Fruit fly (Drosophila melanogaster): ENCODE measurements around the gene Doc3.

The Doc3 gene

DNA sequence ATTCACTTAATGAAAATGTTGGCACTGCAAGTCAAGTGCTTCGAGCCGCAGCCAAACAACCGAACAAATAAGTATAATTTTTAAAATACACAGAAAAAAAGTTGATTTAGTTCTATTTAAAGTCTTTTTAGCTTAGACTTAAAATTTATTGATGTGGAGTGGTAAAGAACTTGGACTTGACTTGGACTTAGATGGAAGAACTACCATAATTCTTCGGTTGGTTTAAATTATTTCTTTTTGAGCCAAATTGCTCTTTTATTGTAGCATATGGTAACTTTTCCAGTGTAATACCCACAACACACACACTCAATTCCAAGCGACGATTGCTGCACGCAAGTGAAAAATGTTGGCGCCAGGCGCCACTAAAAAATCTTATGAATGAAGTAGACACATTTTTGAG lies 23.1 kb downstream of the Doc3 start (continued):
- TF ChIP-seq D19B (GFP tag; optimal IDR thresholded peaks at IDR 0.05) = no peak
- TF ChIP-seq Nf-YA (GFP tag; IDR thresholded peaks at IDR 0.05) = no peak
- peak; percentile 41 for TF ChIP-seq CG2678 (tag; optimal IDR thresholded peaks at IDR 0.05)
- TF ChIP-seq pfk (GFP tag; optimal IDR thresholded peaks at IDR 0.05) = no peak
- no peak for TF ChIP-seq odd (GFP tag; optimal IDR thresholded peaks at IDR 0.05)
- TF ChIP-seq CG18011 (GFP tag; optimal IDR thresholded peaks at IDR 0.05) = no peak
- TF ChIP-seq CG11696 (GFP tag; IDR thresholded peaks at IDR 0.05) = no peak
- peak; percentile 19 for TF ChIP-seq slp2 (GFP tag; optimal IDR thresholded peaks at IDR 0.05)
- no peak for TF ChIP-seq Gug (GFP tag; IDR thresholded peaks at IDR 0.05)
- peak; percentile 34 to 44 for TF ChIP-seq Pdp1 (GFP tag; optimal IDR thresholded peaks at IDR 0.05)
- TF ChIP-seq ham (GFP tag; IDR thresholded peaks at IDR 0.05) = no peak
- no peak for TF ChIP-seq Poxn (GFP tag; IDR thresholded peaks at IDR 0.05)
- peak; percentile 92 for TF ChIP-seq Ets65A (GFP tag)
- no peak for TF ChIP-seq rib (GFP tag; IDR thresholded peaks at IDR 0.05)
- TF ChIP-seq run (tag; optimal IDR thresholded peaks at IDR 0.05) = no peak
- no peak for TF ChIP-seq Fer2 (tag; optimal IDR thresholded peaks at IDR 0.05)
- TF ChIP-seq Sox102F (GFP tag; optimal IDR thresholded peaks at IDR 0.05) = peak; percentile 62
- peak; percentile 3 for TF ChIP-seq CG9437 (GFP tag; optimal IDR thresholded peaks at IDR 0.05)
- peak; percentile 51 for TF ChIP-seq bab2 (GFP tag; optimal IDR thresholded peaks at IDR 0.05)
- TF ChIP-seq CG17802 (tag; optimal IDR thresholded peaks at IDR 0.05) = no peak
- TF ChIP-seq CG8359 (GFP tag; optimal IDR thresholded peaks at IDR 0.05; ENCODE audit: borderline replicate concordance) = no peak
- TF ChIP-seq mld (GFP tag; IDR thresholded peaks at IDR 0.05; ENCODE audit: partially characterized antibody) = no peak
- TF ChIP-seq CG5245 (GFP tag; optimal IDR thresholded peaks at IDR 0.05) = peak; percentile 0
- TF ChIP-seq H2.0 (GFP tag; IDR thresholded peaks at IDR 0.05) = no peak
- TF ChIP-seq fru (optimal IDR thresholded peaks at IDR 0.05) = no peak
- TF ChIP-seq otp (GFP tag; IDR thresholded peaks at IDR 0.05) = 0 out of 3 replicates have a peak, but pooled peaks have one; percentile 13
- no peak for TF ChIP-seq CG1233 (GFP tag; optimal IDR thresholded peaks at IDR 0.05)
- TF ChIP-seq mam (GFP tag; optimal IDR thresholded peaks at IDR 0.05) = no peak
- TF ChIP-seq unpg (GFP tag; optimal IDR thresholded peaks at IDR 0.05) = peak; percentile 57
- no peak for TF ChIP-seq CG7357 (GFP tag; IDR thresholded peaks at IDR 0.05)
- TF ChIP-seq CG7271 (tag; optimal IDR thresholded peaks at IDR 0.05) = no peak
- TF ChIP-seq HmgD (GFP tag; optimal IDR thresholded peaks at IDR 0.05) = no peak
- TF ChIP-seq Hand (GFP tag; optimal IDR thresholded peaks at IDR 0.05) = no peak
- TF ChIP-seq btn (GFP tag; optimal IDR thresholded peaks at IDR 0.05) = no peak
- TF ChIP-seq BEAF-32 (GFP tag; optimal IDR thresholded peaks at IDR 0.05) = no peak
- TF ChIP-seq bowl (GFP tag; IDR thresholded peaks at IDR 0.05) = no peak
- no peak for TF ChIP-seq wdn (GFP tag; IDR thresholded peaks at IDR 0.05)
- TF ChIP-seq CG3407 (GFP tag; optimal IDR thresholded peaks at IDR 0.05) = peak; percentile 10
- peak; percentile 33 for TF ChIP-seq CG30431 (GFP tag; optimal IDR thresholded peaks at IDR 0.05)
- peak; percentile 26 for TF ChIP-seq CG18476 (GFP tag; optimal IDR thresholded peaks at IDR 0.05)
- TF ChIP-seq CG7786 (GFP tag; optimal IDR thresholded peaks at IDR 0.05) = no peak
- no peak for TF ChIP-seq CG7372 (GFP tag; IDR thresholded peaks at IDR 0.05)
- peak; percentile 59 for TF ChIP-seq CG7839 (tag; optimal IDR thresholded peaks at IDR 0.05)
- no peak for TF ChIP-seq CG6791 (GFP tag; IDR thresholded peaks at IDR 0.05; ENCODE audit: partially characterized antibody)
- TF ChIP-seq gce (GFP tag; IDR thresholded peaks at IDR 0.05) = no peak
- TF ChIP-seq ash1 (GFP tag; optimal IDR thresholded peaks at IDR 0.05) = no peak
- peak; percentile 34; the same call in 1 of the 2 replicates for TF ChIP-seq E2f2 (GFP tag; IDR thresholded peaks at IDR 0.05)
- no peak for TF ChIP-seq B-H1 (GFP tag; IDR thresholded peaks at IDR 0.05)
- peak; percentile 0 for TF ChIP-seq ac (GFP tag; optimal IDR thresholded peaks at IDR 0.05)
- peak; percentile 54 for TF ChIP-seq CG4424 (GFP tag; optimal IDR thresholded peaks at IDR 0.05)
- no peak for TF ChIP-seq danr (GFP tag; IDR thresholded peaks at IDR 0.05)
- peak; percentile 55 for TF ChIP-seq CG17829 (tag; optimal IDR thresholded peaks at IDR 0.05)

Data from whole organism, embryonic.